Worm (Caenorhabditis elegans) whole organism, L1 larva: ENCODE results near the gene scl-26.

Experiments used
- C04F5.9 ChIP-seq: sonication (generic microtip); optimal IDR thresholded peaks from 2 replicates; lab custom pipeline; 2016; ENCODE audit warnings: missing genetic modification characterization, missing compliant biosample characterization
- C16A3.4 ChIP-seq: fragments of 150-350 bp; optimal IDR thresholded peaks from 2 replicates; lab custom pipeline; 2014; ENCODE audit warnings: missing biosample characterization, missing genetic modification characterization
- C34B4.2 ChIP-seq: sonication (generic microtip); optimal IDR thresholded peaks from 2 replicates; lab custom pipeline; 2017; ENCODE audit warnings: mild to moderate bottlenecking, missing genetic modification characterization, missing compliant biosample characterization
- Y116A8C.19 ChIP-seq: sonication (generic microtip); optimal IDR thresholded peaks from 2 replicates; lab custom pipeline; 2016; ENCODE audit warnings: missing compliant biosample characterization, missing genetic modification characterization, borderline replicate concordance
- aly-2 ChIP-seq: fragments of 150-350 bp; optimal IDR thresholded peaks from 2 replicates; lab custom pipeline; 2014; ENCODE audit warnings: missing biosample characterization, missing genetic modification characterization
- ceh-63 ChIP-seq: fragments of 200-800 bp; sonication (Bioruptor generic); optimal IDR thresholded peaks from 2 replicates; lab custom pipeline; 2018; ENCODE audit warnings: mild to moderate bottlenecking, missing genetic modification characterization, missing compliant biosample characterization
- ceh-82 ChIP-seq, 3 experiments: fragments of 150-350 bp in 1 of 3; sonication (generic microtip) in 2 of 3; optimal IDR thresholded peaks; 2 replicates each; lab custom pipeline; 2014 to 2017; ENCODE audit warnings: missing biosample characterization in 3 of 3, missing genetic modification characterization in 3 of 3
- ceh-90 ChIP-seq: sonication (generic microtip); optimal IDR thresholded peaks from 2 replicates; lab custom pipeline; 2016; ENCODE audit warnings: missing genetic modification characterization, missing compliant biosample characterization
- ces-1 ChIP-seq: fragments of 150-350 bp; optimal IDR thresholded peaks from 2 replicates; lab custom pipeline; 2014; ENCODE audit warnings: missing biosample characterization, missing genetic modification reagents, missing genetic modification characterization
- dsc-1 ChIP-seq: sonication (generic microtip); optimal IDR thresholded peaks from 2 replicates; lab custom pipeline; 2016; ENCODE audit warnings: mild to moderate bottlenecking, missing genetic modification characterization, missing compliant biosample characterization
- efl-3 ChIP-seq: fragments of 200-800 bp; sonication (Bioruptor generic); optimal IDR thresholded peaks from 2 replicates; lab custom pipeline; 2018; ENCODE audit warnings: mild to moderate bottlenecking, missing genetic modification characterization, missing compliant biosample characterization
- egl-13 ChIP-seq: sonication (generic microtip); optimal IDR thresholded peaks from 2 replicates; lab custom pipeline; 2016; ENCODE audit warnings: missing genotype, missing genetic modification reagents, missing genetic modification characterization, missing compliant biosample characterization
- egl-27 ChIP-seq, 2 experiments: fragments of 150-350 bp in 1 of 2; sonication (generic microtip); optimal IDR thresholded peaks; 3 replicates each; lab custom pipeline; 2017 to 2018; ENCODE audit warnings: missing biosample characterization in 2 of 2, missing genetic modification characterization in 2 of 2, missing genetic modification reagents in 2 of 2
- elt-2 ChIP-seq: sonication (generic microtip); optimal IDR thresholded peaks from 2 replicates; lab custom pipeline; 2016; ENCODE audit warnings: missing genetic modification characterization, mild to moderate bottlenecking, inconsistent platforms, missing compliant biosample characterization, missing genetic modification reagents
- elt-3 ChIP-seq, 6 experiments: fragments of 150-350 bp in 1 of 6; sonication (generic microtip); optimal IDR thresholded peaks; 2 replicates each; lab custom pipeline; 2017 to 2018; ENCODE audit warnings: missing biosample characterization in 6 of 6, missing genetic modification characterization in 6 of 6, inconsistent platforms in 1 of 6
- ets-5 ChIP-seq: fragments of 200-800 bp; sonication (Bioruptor generic); IDR thresholded peaks from 2 replicates; pipeline ENCODE4 v1.3.6; 2022; ENCODE audit warnings: missing genetic modification characterization, missing compliant biosample characterization
- grh-1 ChIP-seq: fragments of 200-800 bp; sonication (Bioruptor generic); IDR thresholded peaks from 2 replicates; pipeline ENCODE4 v1.3.6; 2022; ENCODE audit warnings: missing genetic modification reagents, missing genetic modification characterization, missing compliant biosample characterization
- jun-1 ChIP-seq: fragments of 150-350 bp; optimal IDR thresholded peaks from 2 replicates; lab custom pipeline; 2014; ENCODE audit warnings: missing biosample characterization, missing genetic modification reagents, missing genetic modification characterization
- lin-14 ChIP-seq: fragments of 200-800 bp; sonication (Bioruptor generic); optimal IDR thresholded peaks from 2 replicates; lab custom pipeline; 2018; ENCODE audit warnings: mild to moderate bottlenecking, missing genetic modification characterization, moderate library complexity, missing compliant biosample characterization
- lir-3 ChIP-seq: sonication (generic microtip); optimal IDR thresholded peaks from 2 replicates; lab custom pipeline; 2016; ENCODE audit warnings: mild to moderate bottlenecking, missing genetic modification characterization, moderate library complexity, missing compliant biosample characterization; ENCODE audit not compliant: poor library complexity
- lsy-2 ChIP-seq, 2 experiments: fragments of 150-350 bp; optimal IDR thresholded peaks; 2 replicates each; lab custom pipeline; 2014; ENCODE audit warnings: missing biosample characterization in 2 of 2, missing genetic modification characterization in 2 of 2
- mef-2 ChIP-seq: fragments of 150-350 bp; optimal IDR thresholded peaks from 2 replicates; lab custom pipeline; 2014; ENCODE audit warnings: missing biosample characterization, missing genetic modification characterization
- nhr-20 ChIP-seq: sonication (generic microtip); optimal IDR thresholded peaks from 2 replicates; lab custom pipeline; 2016; ENCODE audit warnings: mild to moderate bottlenecking, missing genetic modification characterization, missing compliant biosample characterization
- nhr-47 ChIP-seq: sonication (generic microtip); optimal IDR thresholded peaks from 2 replicates; lab custom pipeline; 2016; ENCODE audit warnings: mild to moderate bottlenecking, missing genetic modification characterization, moderate library complexity, missing compliant biosample characterization
- nhr-77 ChIP-seq: fragments of 150-350 bp; optimal IDR thresholded peaks from 2 replicates; lab custom pipeline; 2014; ENCODE audit warnings: missing biosample characterization, missing genetic modification characterization
- nhr-85 ChIP-seq: sonication (generic microtip); peaks from one replicate; lab custom pipeline; 2016; ENCODE audit warnings: missing genetic modification characterization, inconsistent platforms, missing compliant biosample characterization
- nhr-90 ChIP-seq: sonication (generic microtip); optimal IDR thresholded peaks from 2 replicates; lab custom pipeline; 2016; ENCODE audit warnings: mild to moderate bottlenecking, missing genetic modification characterization, missing compliant biosample characterization; ENCODE audit not compliant: poor library complexity
- pag-3 ChIP-seq: sonication (generic microtip); optimal IDR thresholded peaks from 2 replicates; lab custom pipeline; 2017; ENCODE audit warnings: missing genetic modification characterization, mild to moderate bottlenecking, missing compliant biosample characterization, antibody characterized with exemption, borderline replicate concordance; ENCODE audit not compliant: insufficient read depth
- pax-3 ChIP-seq: fragments of 200-800 bp; sonication (Bioruptor generic); optimal IDR thresholded peaks from 2 replicates; lab custom pipeline; 2018; ENCODE audit warnings: mild to moderate bottlenecking, missing genetic modification characterization, moderate library complexity, missing compliant biosample characterization
- rnt-1 ChIP-seq: sonication (generic microtip); optimal IDR thresholded peaks from 2 replicates; lab custom pipeline; 2016; ENCODE audit warnings: mild to moderate bottlenecking, missing genetic modification characterization, moderate library complexity, missing compliant biosample characterization
- skn-1 ChIP-seq: fragments of 150-350 bp; optimal IDR thresholded peaks from 2 replicates; lab custom pipeline; 2014; ENCODE audit warnings: missing biosample characterization, missing genetic modification characterization
- snpc-4 ChIP-seq: fragments of 150-350 bp; optimal IDR thresholded peaks from 2 replicates; lab custom pipeline; 2014; ENCODE audit warnings: missing biosample characterization, missing genetic modification characterization
- sox-4 ChIP-seq: sonication (generic microtip); optimal IDR thresholded peaks from 2 replicates; lab custom pipeline; 2016; ENCODE audit warnings: missing genetic modification characterization, missing compliant biosample characterization
- sup-37 ChIP-seq: fragments of 200-800 bp; sonication (Bioruptor generic); optimal IDR thresholded peaks from 2 replicates; lab custom pipeline; 2018; ENCODE audit warnings: mild to moderate bottlenecking, missing genetic modification characterization, missing compliant biosample characterization
- tlp-1 ChIP-seq: fragments of 150-350 bp; optimal IDR thresholded peaks from 2 replicates; lab custom pipeline; 2014; ENCODE audit warnings: missing biosample characterization, missing genetic modification characterization
- unc-130 ChIP-seq: fragments of 150-350 bp; optimal IDR thresholded peaks from 2 replicates; lab custom pipeline; 2017; ENCODE audit warnings: missing biosample characterization, missing genetic modification characterization, inconsistent platforms
- unc-98 ChIP-seq: fragments of 200-800 bp; sonication (Bioruptor generic); IDR thresholded peaks from 2 replicates; pipeline ENCODE4 v1.3.6; 2022; ENCODE audit warnings: missing genetic modification characterization, missing compliant biosample characterization
- xbp-1 ChIP-seq: sonication (generic microtip); optimal IDR thresholded peaks from 2 replicates; lab custom pipeline; 2016; ENCODE audit warnings: missing genetic modification characterization, missing compliant biosample characterization
- zag-1 ChIP-seq: fragments of 150-350 bp; optimal IDR thresholded peaks from 2 replicates; lab custom pipeline; 2014; ENCODE audit warnings: missing biosample characterization, missing genetic modification characterization
- zip-4 ChIP-seq: fragments of 200-800 bp; sonication (Bioruptor generic); optimal IDR thresholded peaks from 2 replicates; lab custom pipeline; 2018; ENCODE audit warnings: mild to moderate bottlenecking, missing genetic modification characterization, moderate library complexity, missing compliant biosample characterization
- ztf-11 ChIP-seq, 2 experiments: sonication (generic microtip); optimal IDR thresholded peaks; 2 replicates each; lab custom pipeline; 2016 to 2017; ENCODE audit warnings: missing genetic modification characterization in 2 of 2, missing biosample characterization in 1 of 2, missing compliant biosample characterization in 1 of 2

The scl-26 gene

DNA sequence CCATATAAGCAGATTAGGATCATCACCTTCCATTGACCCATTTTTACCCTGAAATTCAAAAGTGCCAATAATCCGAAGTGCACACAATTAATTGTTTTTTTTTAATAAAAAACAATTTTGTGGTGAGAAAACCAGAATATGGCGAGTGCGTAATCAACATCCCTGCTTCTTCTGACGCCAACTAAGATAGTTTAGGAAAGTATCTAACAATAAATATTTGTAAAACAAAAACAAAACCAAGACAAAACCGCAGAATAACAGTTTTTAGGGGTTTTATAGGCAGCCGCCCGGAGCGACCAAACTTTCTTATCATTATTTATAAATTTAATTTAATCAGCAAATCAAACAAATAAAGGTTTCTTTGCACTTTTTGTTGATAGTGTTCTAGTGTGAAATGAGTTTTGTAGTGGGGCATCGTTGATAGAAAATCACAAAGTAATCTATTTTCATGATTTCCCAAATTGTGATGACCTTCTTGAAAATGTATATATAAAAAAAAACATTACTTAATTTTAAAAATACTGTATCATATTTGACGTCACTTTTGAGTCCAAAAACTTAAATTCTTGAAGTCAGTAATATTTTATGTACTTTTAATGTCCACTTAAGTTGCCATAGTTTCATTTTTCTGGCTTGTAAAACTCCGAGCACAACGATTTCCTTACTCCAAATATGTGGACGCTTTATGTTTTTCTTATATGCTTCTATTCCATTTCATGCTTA, 8.5 kb upstream of the scl-26 start, which contains the start of the genes folt-3 and clec-214:
folt-3 (minus strand) TSS at position 51 of the 723 bp plus-strand sequence.
clec-214 (plus strand) TSS at position 673 of the 723 bp plus-strand sequence.
- peak; percentile 32 for TF ChIP-seq elt-2 (tag; lab: Kevin White, UChicago)
- TF ChIP-seq ceh-82 (tag; optimal IDR thresholded peaks at IDR 0.05; lab: Kevin White, UChicago): no peak
- TF ChIP-seq, all 84 proteins: peak for 1

DNA sequence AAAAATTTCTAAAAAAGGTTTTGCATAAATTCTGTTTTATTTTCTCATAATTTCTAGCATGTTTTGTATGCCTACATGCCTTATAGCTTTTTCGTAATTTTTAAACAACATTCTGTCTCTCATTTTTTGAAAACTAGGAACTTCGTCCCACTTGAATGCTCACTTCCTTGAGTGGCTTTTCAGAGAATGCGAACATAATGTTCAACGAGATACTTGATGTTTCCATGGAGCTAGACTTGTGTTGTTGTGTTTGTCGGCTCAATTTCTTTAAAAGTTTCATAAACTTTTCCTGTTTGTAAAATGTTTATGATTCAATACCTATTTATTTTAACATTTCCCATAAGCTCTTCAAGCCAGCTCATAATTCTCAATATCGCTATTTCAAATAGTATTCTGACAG, 3.5 kb upstream of the scl-26 start, which contains the start of gene clec-213:
clec-213 (plus strand) TSS at position 301 of the 400 bp plus-strand sequence.
- TF ChIP-seq nhr-77 (tag; lab: Kevin White, UChicago) (no peak), mef-2 (tag; lab: Kevin White, UChicago) (no peak), pag-3 (tag; lab: Kevin White, UChicago) (no peak), egl-27 (tag; optimal IDR thresholded peaks at IDR 0.05; lab: Kevin White, UChicago) (no peak), pax-3 (tag; lab: Kevin White, UChicago) (no peak), ces-1 (GFP tag; lab: Kevin White, UChicago) (no peak), unc-130 (tag; lab: Kevin White, UChicago) (no peak), C16A3.4 (tag; lab: Kevin White, UChicago) (no peak), skn-1 (tag; lab: Kevin White, UChicago) (no peak), snpc-4 (no peak)

DNA sequence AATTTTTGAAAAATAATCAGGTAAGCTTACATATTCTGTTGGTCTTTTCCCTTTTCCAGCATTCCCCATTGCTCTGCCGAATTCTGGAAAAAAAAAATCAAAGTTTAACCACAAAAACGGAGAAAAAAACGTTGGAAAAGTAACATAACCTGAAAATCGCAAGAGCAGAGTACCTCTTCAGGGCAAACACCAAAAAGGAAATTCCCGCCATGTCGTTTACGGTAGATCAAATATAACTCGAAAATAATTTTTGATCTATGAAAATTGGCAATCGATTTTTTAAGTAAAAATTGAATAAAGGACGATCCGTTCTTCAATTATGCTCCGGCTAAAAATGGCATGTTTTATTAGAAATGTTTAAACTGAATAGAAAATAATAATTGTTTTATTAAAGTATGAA, 2.1 kb upstream of the scl-26 start, which contains the start of gene C50E3.11:
C50E3.11 (minus strand) TSS at position 83 of the 400 bp plus-strand sequence.
- TF ChIP-seq nhr-90 (tag; lab: Kevin White, UChicago): no peak
- no peak for TF ChIP-seq sup-37 (GFP tag; lab: Kevin White, UChicago)
- TF ChIP-seq zag-1 (tag; lab: Kevin White, UChicago): no peak
- no peak for TF ChIP-seq nhr-77 (tag; lab: Kevin White, UChicago)
- TF ChIP-seq lin-14 (GFP tag; lab: Kevin White, UChicago): no peak
- TF ChIP-seq aly-2 (tag; lab: Kevin White, UChicago): no peak

DNA sequence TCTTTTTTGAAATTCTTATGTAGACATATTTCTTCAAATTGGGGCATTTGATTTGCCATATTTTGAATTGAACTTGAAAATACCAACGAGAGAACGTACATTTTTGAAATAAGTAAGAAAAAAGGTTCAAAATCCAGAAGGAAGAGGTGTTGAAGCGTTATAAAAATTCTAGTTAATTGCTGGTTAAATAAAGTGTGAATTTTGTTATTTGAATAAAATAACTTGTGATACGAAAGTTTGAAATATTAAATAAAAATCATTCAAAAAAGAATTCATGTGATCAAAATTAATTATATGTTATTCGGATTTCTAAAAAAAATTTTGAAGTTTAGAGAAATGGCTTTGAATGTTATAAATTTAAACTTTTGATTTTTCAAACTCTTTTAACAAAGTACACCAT, 1.2 kb downstream of the scl-26 start, which contains the start of gene C50E3.9:
C50E3.9 (minus strand) TSS at position 101 of the 400 bp plus-strand sequence.
- TF ChIP-seq unc-98 (GFP tag; lab: Robert Waterston, UW) (no peak), Y116A8C.19 (tag; lab: Kevin White, UChicago) (no peak), C04F5.9 (no peak), nhr-47 (tag; lab: Kevin White, UChicago) (no peak), nhr-20 (tag; lab: Kevin White, UChicago) (no peak), ztf-11 (tag; optimal IDR thresholded peaks at IDR 0.05; lab: Kevin White, UChicago) (no peak), rnt-1 (tag; lab: Kevin White, UChicago) (no peak), lir-3 (tag; lab: Kevin White, UChicago) (no peak), tlp-1 (tag; lab: Kevin White, UChicago) (no peak), xbp-1 (tag; lab: Kevin White, UChicago) (no peak), lsy-2 (tag; optimal IDR thresholded peaks at IDR 0.05; lab: Kevin White, UChicago) (no peak)

DNA sequence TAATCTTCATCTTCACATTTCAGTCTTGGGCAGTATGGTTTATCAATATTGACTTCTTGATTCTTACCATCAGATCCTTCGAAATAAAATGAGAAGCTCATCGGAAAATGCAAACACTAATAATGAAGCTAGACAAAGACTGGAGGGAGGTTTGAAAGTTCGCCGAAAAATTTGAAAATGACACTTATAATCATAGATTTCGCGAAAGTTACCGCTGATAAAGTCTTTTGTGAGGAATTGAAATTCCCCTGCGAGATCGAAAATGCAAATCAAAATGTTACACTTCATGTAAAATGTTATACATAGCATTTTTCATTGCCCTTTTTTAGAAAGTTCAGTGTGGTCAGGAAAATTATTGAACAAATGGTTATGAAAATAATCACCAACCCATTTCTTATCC, 3.1 kb downstream of the scl-26 start, which contains the start of gene C50E3.7:
C50E3.7 (minus strand) TSS at position 101 of the 400 bp plus-strand sequence.
- no peak for TF ChIP-seq sox-4 (tag; lab: Kevin White, UChicago)
- no peak for TF ChIP-seq egl-13 (tag; lab: Kevin White, UChicago)
- no peak for TF ChIP-seq egl-27 (tag; optimal IDR thresholded peaks at IDR 0.05; lab: Kevin White, UChicago)
- no peak for TF ChIP-seq nhr-77 (tag; lab: Kevin White, UChicago)
- TF ChIP-seq snpc-4: no peak
- no peak for TF ChIP-seq mef-2 (tag; lab: Kevin White, UChicago)
- TF ChIP-seq ceh-90 (tag; lab: Kevin White, UChicago): no peak
- TF ChIP-seq jun-1 (tag; lab: Kevin White, UChicago): no peak
- no peak for TF ChIP-seq ceh-63 (GFP tag; lab: Kevin White, UChicago)
- no peak for TF ChIP-seq dsc-1 (tag; lab: Kevin White, UChicago)
- TF ChIP-seq ets-5 (GFP tag; lab: Robert Waterston, UW): no peak
- no peak for TF ChIP-seq ces-1 (GFP tag; lab: Kevin White, UChicago)
- no peak for TF ChIP-seq nhr-47 (tag; lab: Kevin White, UChicago)
- no peak for TF ChIP-seq grh-1 (GFP tag; lab: Robert Waterston, UW)
- TF ChIP-seq zip-4 (GFP tag; lab: Kevin White, UChicago): no peak
- TF ChIP-seq efl-3 (GFP tag; lab: Kevin White, UChicago): no peak
- no peak for TF ChIP-seq elt-3 (tag; optimal IDR thresholded peaks at IDR 0.05; lab: Kevin White, UChicago)
- no peak for TF ChIP-seq nhr-85
- TF ChIP-seq C34B4.2 (tag; lab: Kevin White, UChicago): no peak
- TF ChIP-seq, all 84 proteins: peak for 0
